Fruit fly (Drosophila melanogaster): ENCODE measurements around the gene CG5555.

Gene CG5555

dm6 chr3R:19157997-19158396 lies 22.3 kb downstream of the CG5555 start (continued):
- TF ChIP-seq grn (GFP tag; optimal IDR thresholded peaks at IDR 0.05) (no peak), Neu2 (GFP tag; optimal IDR thresholded peaks at IDR 0.05; ENCODE audit: borderline replicate concordance) (no peak), Dad (GFP tag; optimal IDR thresholded peaks at IDR 0.05) (no peak), Fer3 (tag; optimal IDR thresholded peaks at IDR 0.05) (no peak), tio (GFP tag; optimal IDR thresholded peaks at IDR 0.05) (no peak), CG4424 (GFP tag; optimal IDR thresholded peaks at IDR 0.05) (no peak), nom (GFP tag; optimal IDR thresholded peaks at IDR 0.05) (no peak), sr (GFP tag; IDR thresholded peaks at IDR 0.05) (no peak), CG18599 (GFP tag; optimal IDR thresholded peaks at IDR 0.05) (peak; percentile 1), dati (GFP tag; IDR thresholded peaks at IDR 0.05) (no peak), Abd-B (GFP tag; optimal IDR thresholded peaks at IDR 0.05) (no peak), H2.0 (GFP tag; IDR thresholded peaks at IDR 0.05) (0 out of 2 replicates have a peak, but pooled peaks have one; percentile 8), CG11093 (GFP tag; IDR thresholded peaks at IDR 0.05) (0 out of 3 replicates have a peak, but pooled peaks have one; percentile 6), dysf (GFP tag; IDR thresholded peaks at IDR 0.05) (peak; percentile 22; the same call in 1 of the 3 replicates), crc (GFP tag; optimal IDR thresholded peaks at IDR 0.05) (no peak), sim (GFP tag; IDR thresholded peaks at IDR 0.05) (no peak), Nf-YB (GFP tag; optimal IDR thresholded peaks at IDR 0.05) (no peak), Tbp (GFP tag; optimal IDR thresholded peaks at IDR 0.05) (no peak), CG10979 (tag; optimal IDR thresholded peaks at IDR 0.05) (peak; percentile 6), CG5953 (GFP tag; IDR thresholded peaks at IDR 0.05) (no peak), CG32772 (GFP tag; IDR thresholded peaks at IDR 0.05) (peak; percentile 35; the same call in 1 of the 2 replicates), CG12155 (GFP tag; optimal IDR thresholded peaks at IDR 0.05) (no peak), ranshi (GFP tag; IDR thresholded peaks at IDR 0.05) (peak; percentile 53; the same call in 1 of the 2 replicates), CG8290 (GFP tag; optimal IDR thresholded peaks at IDR 0.05) (no peak), CG8290 (tag; optimal IDR thresholded peaks at IDR 0.05) (peak in 1 of 2 experiments; percentile 3), Lpt (GFP tag; optimal IDR thresholded peaks at IDR 0.05) (no peak), CG34422 (GFP tag; IDR thresholded peaks at IDR 0.05) (no peak), CoRest (tag; optimal IDR thresholded peaks at IDR 0.05) (peak; percentile 17), nau (GFP tag; optimal IDR thresholded peaks at IDR 0.05) (no peak), CG12942 (GFP tag; optimal IDR thresholded peaks at IDR 0.05) (no peak), Doc2 (GFP tag; IDR thresholded peaks at IDR 0.05) (no peak), CG8924 (tag; optimal IDR thresholded peaks at IDR 0.05) (no peak), CG1832 (GFP tag; optimal IDR thresholded peaks at IDR 0.05) (no peak), vvl (GFP tag; IDR thresholded peaks at IDR 0.05) (0 out of 2 replicates have a peak, but pooled peaks have one; percentile 36), Hmr (GFP tag; optimal IDR thresholded peaks at IDR 0.05) (no peak), CG10209 (GFP tag; optimal IDR thresholded peaks at IDR 0.05) (no peak), jing (GFP tag; optimal IDR thresholded peaks at IDR 0.05) (no peak), gem (tag; optimal IDR thresholded peaks at IDR 0.05) (peak; percentile 34), CG32532 (GFP tag; IDR thresholded peaks at IDR 0.05) (peak; percentile 38; the same call in 1 of the 2 replicates), sna (GFP tag; IDR thresholded peaks at IDR 0.05; ENCODE audit: partially characterized antibody) (no peak), Atf3 (GFP tag; optimal IDR thresholded peaks at IDR 0.05) (no peak), CG10274 (GFP tag; optimal IDR thresholded peaks at IDR 0.05) (no peak), oc (tag; optimal IDR thresholded peaks at IDR 0.05) (no peak), CG9215 (GFP tag; IDR thresholded peaks at IDR 0.05) (no peak), Lhr (GFP tag; optimal IDR thresholded peaks at IDR 0.05) (no peak), CG12219 (GFP tag; optimal IDR thresholded peaks at IDR 0.05) (no peak), Usf (GFP tag; optimal IDR thresholded peaks at IDR 0.05) (no peak), Lim3 (GFP tag; IDR thresholded peaks at IDR 0.05) (no peak), row (GFP tag; IDR thresholded peaks at IDR 0.05) (peak; percentile 70), bab2 (GFP tag; optimal IDR thresholded peaks at IDR 0.05) (no peak), CG7928 (GFP tag; optimal IDR thresholded peaks at IDR 0.05) (no peak), Aef1 (GFP tag; IDR thresholded peaks at IDR 0.05) (no peak)
